Worm (Caenorhabditis elegans): ENCODE measurements around the gene F09F9.5.

F09F9.5 gene

ce11 chrX:4142648-4143259 lies 25.0 kb downstream of the F09F9.5 start (continued):
- TF ChIP-seq hlh-4 (tag; optimal IDR thresholded peaks at IDR 0.05) (no peak), fkh-8 (tag; optimal IDR thresholded peaks at IDR 0.05) (peak; percentile 60), efl-1 (optimal IDR thresholded peaks at IDR 0.05) (peak in 1 of 2 experiments; percentile 14), efl-1 (GFP tag; optimal IDR thresholded peaks at IDR 0.05 in 1 of 2) (peak in 1 of 2 experiments; percentile 93), ceh-90 (tag; optimal IDR thresholded peaks at IDR 0.05) (no peak), F16B12.6 (tag; optimal IDR thresholded peaks at IDR 0.05) (no peak)

ce11 chrX:4143260-4144018 lies 25.7 kb downstream of the F09F9.5 start:
- TF ChIP-seq ceh-90 (tag; optimal IDR thresholded peaks at IDR 0.05) (no peak), mep-1 (tag; optimal IDR thresholded peaks at IDR 0.05) (peak; percentile 50), efl-1 (optimal IDR thresholded peaks at IDR 0.05) (no peak), efl-1 (GFP tag; optimal IDR thresholded peaks at IDR 0.05 in 1 of 2) (peak in 1 of 2 experiments; percentile 50), nhr-85 (tag) (no peak), C34B4.2 (tag; optimal IDR thresholded peaks at IDR 0.05) (no peak), nhr-20 (tag; optimal IDR thresholded peaks at IDR 0.05) (no peak), elt-2 (tag; optimal IDR thresholded peaks at IDR 0.05) (no peak), sox-4 (tag; optimal IDR thresholded peaks at IDR 0.05) (no peak), pax-3 (tag; optimal IDR thresholded peaks at IDR 0.05) (peak; percentile 3), egl-13 (tag; optimal IDR thresholded peaks at IDR 0.05) (no peak), ztf-4 (tag; optimal IDR thresholded peaks at IDR 0.05) (peak; percentile 51), ceh-88 (GFP tag; IDR thresholded peaks at IDR 0.05) (no peak), nhr-84 (tag; optimal IDR thresholded peaks at IDR 0.05) (no peak), ces-1 (GFP tag; optimal IDR thresholded peaks at IDR 0.05) (no peak), fkh-8 (tag; optimal IDR thresholded peaks at IDR 0.05) (peak; percentile 43), aha-1 (tag; optimal IDR thresholded peaks at IDR 0.05) (no peak), unc-86 (tag; optimal IDR thresholded peaks at IDR 0.05) (peak; percentile 19), blmp-1 (tag; optimal IDR thresholded peaks at IDR 0.05) (peak; percentile 33), ceh-8 (GFP tag; optimal IDR thresholded peaks at IDR 0.05) (no peak), lin-35 (GFP tag; optimal IDR thresholded peaks at IDR 0.05) (peak in 1 of 2 experiments; percentile 4), dpl-1 (GFP tag; optimal IDR thresholded peaks at IDR 0.05) (no peak), nhr-11 (tag; optimal IDR thresholded peaks at IDR 0.05) (no peak), dsc-1 (tag; optimal IDR thresholded peaks at IDR 0.05) (no peak), ceh-82 (tag; optimal IDR thresholded peaks at IDR 0.05) (no peak), tbx-2 (tag; optimal IDR thresholded peaks at IDR 0.05) (no peak)

- peak; percentile 59 for TF ChIP-seq elt-2 (tag; optimal IDR thresholded peaks at IDR 0.05)
- TF ChIP-seq unc-98 (GFP tag; IDR thresholded peaks at IDR 0.05): 0 out of 2 replicates have a peak, but pooled peaks have one; percentile 12
- peak; percentile 28 for TF ChIP-seq nhr-71 (tag; optimal IDR thresholded peaks at IDR 0.05)
- TF ChIP-seq dpl-1 (GFP tag; optimal IDR thresholded peaks at IDR 0.05): no peak
- peak; percentile 4 for TF ChIP-seq mep-1 (tag; optimal IDR thresholded peaks at IDR 0.05)
- TF ChIP-seq snu-23 (GFP tag; optimal IDR thresholded peaks at IDR 0.05): peak; percentile 2
- no peak for TF ChIP-seq efl-1 (optimal IDR thresholded peaks at IDR 0.05)
- TF ChIP-seq efl-1 (GFP tag; optimal IDR thresholded peaks at IDR 0.05 in 1 of 2): peak in 1 of 2 experiments; percentile 92
- TF ChIP-seq rnt-1 (tag; optimal IDR thresholded peaks at IDR 0.05): peak; percentile 34
- peak in 2 of 6 experiments; percentile 6 to 22 for TF ChIP-seq elt-3 (tag; optimal IDR thresholded peaks at IDR 0.05)
- peak in 1 of 2 experiments; percentile 31 for TF ChIP-seq mdl-1 (tag; optimal IDR thresholded peaks at IDR 0.05)
- TF ChIP-seq nhr-90 (tag; optimal IDR thresholded peaks at IDR 0.05; ENCODE audit: poor library complexity): peak; percentile 16
- TF ChIP-seq mab-9 (GFP tag; IDR thresholded peaks at IDR 0.05): no peak
- TF ChIP-seq nhr-85 (tag): peak; percentile 76
- TF ChIP-seq lin-35 (GFP tag; optimal IDR thresholded peaks at IDR 0.05): peak in 1 of 2 experiments; percentile 60
- TF ChIP-seq nhr-77 (tag; optimal IDR thresholded peaks at IDR 0.05): no peak
- TF ChIP-seq lin-14 (GFP tag; optimal IDR thresholded peaks at IDR 0.05): peak; percentile 57
- peak; percentile 53 for TF ChIP-seq skn-1 (tag; optimal IDR thresholded peaks at IDR 0.05)
- TF ChIP-seq nhr-20 (tag; optimal IDR thresholded peaks at IDR 0.05): peak; percentile 33
- TF ChIP-seq tlp-1 (tag; optimal IDR thresholded peaks at IDR 0.05): no peak
Observed at ce11 chrX:4144136-4144781, 26.5 kb downstream of the F09F9.5 start.

Data from whole organism, L1 larva.